Fruit fly (Drosophila melanogaster) whole organism, prepupa: ENCODE results near the gene ect.
A peak's percentile ranks its signal among the peaks of the same experiment; 100 is the strongest.

Experiments used
- Blimp-1 ChIP-seq: fragments of 200-800 bp; sonication (Bioruptor generic); optimal IDR thresholded peaks from 3 replicates; lab custom pipeline; 2017; ENCODE audit warnings: missing biosample characterization, missing genetic modification characterization, mild to moderate bottlenecking, moderate library complexity, missing genetic modification reagents
- CG10631 ChIP-seq: fragments of 200-800 bp; sonication (Bioruptor generic); optimal IDR thresholded peaks from 2 replicates; lab custom pipeline; 2016; ENCODE audit warnings: missing biosample characterization, missing genetic modification characterization
- CG10669 ChIP-seq: fragments of 200-800 bp; sonication (Bioruptor generic); optimal IDR thresholded peaks from 3 replicates; lab custom pipeline; 2018; ENCODE audit warnings: missing biosample characterization, mild to moderate bottlenecking, missing genetic modification characterization, moderate library complexity
- CG11762 ChIP-seq: fragments of 200-800 bp; sonication (Bioruptor generic); optimal IDR thresholded peaks from 3 replicates; lab custom pipeline; 2016; ENCODE audit warnings: missing biosample characterization, missing genetic modification characterization; ENCODE audit not compliant: insufficient read depth
- CG11902 ChIP-seq: fragments of 200-800 bp; sonication (Bioruptor generic); optimal IDR thresholded peaks from 3 replicates; lab custom pipeline; 2016; ENCODE audit warnings: missing biosample characterization, missing genetic modification characterization
- CG15336 ChIP-seq: fragments of 200-800 bp; sonication (Bioruptor generic); IDR thresholded peaks from 2 replicates; pipeline ENCODE4 v1.3.6; 2022; ENCODE audit warnings: missing biosample characterization, missing genetic modification characterization
- CG1621 ChIP-seq: fragments of 200-800 bp; sonication (Bioruptor generic); optimal IDR thresholded peaks from 3 replicates; lab custom pipeline; 2018; ENCODE audit warnings: missing biosample characterization, mild to moderate bottlenecking, missing genetic modification characterization
- CG16779 ChIP-seq: fragments of 200-800 bp; sonication (Bioruptor generic); optimal IDR thresholded peaks from 3 replicates; lab custom pipeline; 2017; ENCODE audit warnings: missing biosample characterization, mild to moderate bottlenecking, missing genetic modification characterization
- CG31627 ChIP-seq: fragments of 200-800 bp; sonication (Bioruptor generic); optimal IDR thresholded peaks from 3 replicates; lab custom pipeline; 2016; ENCODE audit warnings: missing biosample characterization, missing genetic modification characterization
- CG32006 ChIP-seq: fragments of 200-800 bp; sonication (Bioruptor generic); optimal IDR thresholded peaks from 3 replicates; lab custom pipeline; 2017; ENCODE audit warnings: missing biosample characterization, mild to moderate bottlenecking, missing genetic modification characterization
- CG3919 ChIP-seq: fragments of 200-800 bp; sonication (Bioruptor generic); optimal IDR thresholded peaks from 3 replicates; lab custom pipeline; 2016; ENCODE audit warnings: missing biosample characterization, missing genetic modification characterization
- CG4318 ChIP-seq: fragments of 200-800 bp; sonication (Bioruptor generic); optimal IDR thresholded peaks from 3 replicates; lab custom pipeline; 2017; ENCODE audit warnings: missing biosample characterization, mild to moderate bottlenecking, missing genetic modification characterization
- CG6276 ChIP-seq: fragments of 200-800 bp; sonication (Bioruptor generic); optimal IDR thresholded peaks from 2 replicates; lab custom pipeline; 2017; ENCODE audit warnings: missing biosample characterization, mild to moderate bottlenecking, missing genetic modification characterization
- CG6792 ChIP-seq: fragments of 200-800 bp; sonication (Bioruptor generic); optimal IDR thresholded peaks from 3 replicates; lab custom pipeline; 2016; ENCODE audit warnings: missing biosample characterization, missing genetic modification characterization
- CG7368 ChIP-seq: fragments of 200-800 bp; sonication (Bioruptor generic); optimal IDR thresholded peaks from 3 replicates; lab custom pipeline; 2016; ENCODE audit warnings: missing biosample characterization, missing genetic modification characterization
- CG8119 ChIP-seq: fragments of 200-800 bp; sonication (Bioruptor generic); IDR thresholded peaks from 3 replicates; pipeline ENCODE4 v1.3.6; 2022; ENCODE audit warnings: missing biosample characterization, missing genetic modification characterization
- CG8319 ChIP-seq: fragments of 200-800 bp; sonication (Bioruptor generic); optimal IDR thresholded peaks from 3 replicates; lab custom pipeline; 2016; ENCODE audit warnings: missing biosample characterization, missing genetic modification characterization
- CG8632 ChIP-seq: fragments of 200-800 bp; sonication (Bioruptor generic); optimal IDR thresholded peaks from 3 replicates; lab custom pipeline; 2016; ENCODE audit warnings: missing biosample characterization, missing genetic modification characterization
- CG9139 ChIP-seq: fragments of 200-800 bp; sonication (Bioruptor generic); optimal IDR thresholded peaks from 3 replicates; lab custom pipeline; 2017; ENCODE audit warnings: missing biosample characterization, mild to moderate bottlenecking, missing genetic modification characterization
- Eip78C ChIP-seq: fragments of 200-800 bp; sonication (Bioruptor generic); peaks from one replicate; lab custom pipeline; 2016; ENCODE audit warnings: missing biosample characterization, missing genetic modification characterization
- Ets21C ChIP-seq: fragments of 200-800 bp; sonication (Bioruptor generic); optimal IDR thresholded peaks from 3 replicates; lab custom pipeline; 2016; ENCODE audit warnings: missing biosample characterization, missing genetic modification characterization
- Gug ChIP-seq: fragments of 200-800 bp; sonication (Bioruptor generic); IDR thresholded peaks from 2 replicates; pipeline ENCODE4 v1.3.6; 2022; ENCODE audit warnings: missing biosample characterization, missing genetic modification characterization
- Met ChIP-seq: fragments of 200-800 bp; sonication (Bioruptor generic); optimal IDR thresholded peaks from 3 replicates; lab custom pipeline; 2016; ENCODE audit warnings: missing biosample characterization, missing genetic modification characterization
- OdsH ChIP-seq: fragments of 200-800 bp; sonication (Bioruptor generic); optimal IDR thresholded peaks from 3 replicates; lab custom pipeline; 2016; ENCODE audit warnings: missing biosample characterization, missing genetic modification characterization
- Smox ChIP-seq: fragments of 200-800 bp; sonication (Bioruptor generic); optimal IDR thresholded peaks from 3 replicates; lab custom pipeline; 2016; ENCODE audit warnings: missing biosample characterization, missing genetic modification characterization
- Sox102F ChIP-seq: fragments of 200-800 bp; sonication (Bioruptor generic); optimal IDR thresholded peaks from 2 replicates; lab custom pipeline; 2016; ENCODE audit warnings: missing biosample characterization, mild to moderate bottlenecking, missing genetic modification characterization
- achi ChIP-seq: fragments of 200-800 bp; sonication (Bioruptor generic); optimal IDR thresholded peaks from 3 replicates; lab custom pipeline; 2016; ENCODE audit warnings: missing biosample characterization, missing genetic modification characterization
- acj6 ChIP-seq: fragments of 200-800 bp; sonication (Bioruptor generic); optimal IDR thresholded peaks from 3 replicates; lab custom pipeline; 2016; ENCODE audit warnings: missing biosample characterization, missing genetic modification characterization
- dac ChIP-seq: fragments of 200-800 bp; sonication (Bioruptor generic); optimal IDR thresholded peaks from 2 replicates; lab custom pipeline; 2017; ENCODE audit warnings: missing biosample characterization, mild to moderate bottlenecking, missing genetic modification characterization
- dsx ChIP-seq: fragments of 200-800 bp; optimal IDR thresholded peaks from 3 replicates; lab custom pipeline; 2019; ENCODE audit warnings: missing biosample characterization, mild to moderate bottlenecking, missing genetic modification characterization, moderate library complexity; ENCODE audit not compliant: poor library complexity, severe bottlenecking
- eg ChIP-seq: fragments of 200-800 bp; sonication (Bioruptor generic); IDR thresholded peaks from 3 replicates; pipeline ENCODE4 v1.3.6; 2022; ENCODE audit warnings: missing biosample characterization, missing genetic modification characterization
- fd85E ChIP-seq: fragments of 200-800 bp; sonication (Bioruptor generic); optimal IDR thresholded peaks from 3 replicates; lab custom pipeline; 2016; ENCODE audit warnings: missing biosample characterization, missing genetic modification characterization
- fkh ChIP-seq: fragments of 200-800 bp; sonication (Bioruptor generic); optimal IDR thresholded peaks from 3 replicates; lab custom pipeline; 2017; ENCODE audit warnings: missing biosample characterization, mild to moderate bottlenecking, missing genetic modification characterization, moderate library complexity
- net ChIP-seq: fragments of 200-800 bp; sonication (Bioruptor generic); optimal IDR thresholded peaks from 3 replicates; lab custom pipeline; 2016; ENCODE audit warnings: missing biosample characterization, missing genetic modification characterization
- pdm3 ChIP-seq: fragments of 200-800 bp; sonication (Bioruptor generic); optimal IDR thresholded peaks from 3 replicates; lab custom pipeline; 2016; ENCODE audit warnings: missing biosample characterization, missing genetic modification characterization
- svp ChIP-seq: fragments of 200-800 bp; sonication (Bioruptor generic); peaks from one replicate; lab custom pipeline; 2016; ENCODE audit warnings: missing biosample characterization, missing genetic modification characterization
- topi ChIP-seq: fragments of 200-800 bp; sonication (Bioruptor generic); optimal IDR thresholded peaks from 3 replicates; lab custom pipeline; 2016; ENCODE audit warnings: missing biosample characterization, missing genetic modification characterization
- vri ChIP-seq: fragments of 200-800 bp; sonication (Bioruptor generic); optimal IDR thresholded peaks from 3 replicates; lab custom pipeline; 2016; ENCODE audit warnings: missing biosample characterization, mild to moderate bottlenecking, missing genetic modification characterization

Gene ect

DNA sequence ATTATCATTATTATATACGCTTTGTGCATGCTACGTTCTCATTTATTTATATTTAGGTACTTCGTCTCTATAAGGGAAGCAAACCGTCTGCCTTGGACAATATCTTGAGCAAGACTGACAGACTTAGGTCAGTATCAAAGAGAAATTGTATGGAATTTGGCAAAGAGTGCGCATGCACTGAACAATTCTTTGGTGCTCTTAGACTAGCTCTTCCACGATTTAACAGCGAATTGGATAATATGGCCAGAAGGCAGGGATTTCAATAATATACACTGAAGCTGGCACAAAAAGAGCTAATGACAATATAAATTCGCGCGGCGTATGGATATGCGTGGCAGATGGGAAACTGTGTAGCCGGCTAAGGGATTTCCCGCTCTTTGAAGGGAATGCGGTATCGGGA, 14.7 kb downstream of the ect start:
- TF ChIP-seq CG10669 (GFP tag; lab: Kevin White, UChicago) (no peak), CG9139 (no peak), CG15336 (GFP tag; lab: Robert Waterston, UW) (no peak), fd85E (GFP tag; lab: Kevin White, UChicago) (no peak), OdsH (no peak), CG4318 (no peak), Sox102F (GFP tag; lab: Kevin White, UChicago) (no peak), CG1621 (tag; lab: Kevin White, UChicago) (no peak), fkh (GFP tag; lab: Kevin White, UChicago) (no peak), topi (GFP tag; lab: Kevin White, UChicago) (no peak), CG8319 (GFP tag; lab: Kevin White, UChicago) (no peak), CG11902 (GFP tag; lab: Kevin White, UChicago) (no peak), dsx (GFP tag; lab: Kevin White, UChicago) (no peak), dac (no peak), CG31627 (no peak), Met (GFP tag; lab: Kevin White, UChicago) (no peak), CG8119 (GFP tag; lab: Robert Waterston, UW) (no peak)

DNA sequence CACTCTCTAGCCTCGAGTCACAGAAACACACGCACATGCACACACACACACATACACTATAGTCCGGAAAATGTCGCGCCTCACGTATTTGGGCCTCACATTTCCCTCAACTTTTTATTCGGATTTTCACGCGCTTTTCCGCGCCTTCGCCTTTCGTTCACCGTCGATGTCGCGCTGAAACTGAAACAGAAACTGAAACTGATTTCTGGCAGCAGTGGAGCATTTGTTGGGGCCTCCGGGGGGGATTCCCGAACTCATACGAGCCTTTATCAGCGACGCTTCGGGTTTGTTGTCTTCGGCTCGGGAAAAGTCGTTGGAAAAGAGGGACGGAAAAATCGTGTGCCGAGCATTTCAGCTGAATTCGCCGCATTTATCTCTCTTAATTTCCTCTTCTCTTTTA, 15.7 kb downstream of the ect start, which contains the start of gene dpr10:
Gene dpr10 (minus strand): TSS at position 185 of the 400 bp plus-strand sequence.
- no peak for TF ChIP-seq dac
- no peak for TF ChIP-seq CG6792
- no peak for TF ChIP-seq pdm3 (GFP tag; lab: Kevin White, UChicago)
- no peak for TF ChIP-seq CG4318
- no peak for TF ChIP-seq net (GFP tag; lab: Kevin White, UChicago)
- TF ChIP-seq CG7368 (GFP tag; lab: Kevin White, UChicago): no peak
- TF ChIP-seq topi (GFP tag; lab: Kevin White, UChicago): no peak
- TF ChIP-seq fd85E (GFP tag; lab: Kevin White, UChicago): no peak
- TF ChIP-seq Eip78C (GFP tag; lab: Kevin White, UChicago): peak; percentile 50
- no peak for TF ChIP-seq Gug (GFP tag; lab: Robert Waterston, UW)
- no peak for TF ChIP-seq CG8319 (GFP tag; lab: Kevin White, UChicago)
- TF ChIP-seq CG9139: no peak
- peak; percentile 25 for TF ChIP-seq svp (GFP tag; lab: Kevin White, UChicago)
- no peak for TF ChIP-seq CG10669 (GFP tag; lab: Kevin White, UChicago)
- no peak for TF ChIP-seq CG10631 (GFP tag; lab: Kevin White, UChicago)
- no peak for TF ChIP-seq CG3919
- no peak for TF ChIP-seq dsx (GFP tag; lab: Kevin White, UChicago)
- TF ChIP-seq eg (GFP tag; lab: Robert Waterston, UW): peak; percentile 62; the same call in 2 of the 3 replicates
- TF ChIP-seq Met (GFP tag; lab: Kevin White, UChicago): no peak
- TF ChIP-seq achi (GFP tag; lab: Kevin White, UChicago): no peak
- TF ChIP-seq CG32006 (GFP tag; lab: Kevin White, UChicago): no peak
- TF ChIP-seq Sox102F (GFP tag; lab: Kevin White, UChicago): no peak
- no peak for TF ChIP-seq Ets21C (GFP tag; lab: Kevin White, UChicago)
- TF ChIP-seq acj6: no peak
- TF ChIP-seq CG11762 (GFP tag; lab: Kevin White, UChicago): no peak
- TF ChIP-seq Smox (GFP tag; lab: Kevin White, UChicago): no peak
- TF ChIP-seq CG8632: no peak
- TF ChIP-seq vri (GFP tag; lab: Kevin White, UChicago): no peak
- TF ChIP-seq CG16779 (tag; lab: Kevin White, UChicago): no peak
- TF ChIP-seq CG6276 (GFP tag; lab: Kevin White, UChicago): peak; percentile 1

DNA sequence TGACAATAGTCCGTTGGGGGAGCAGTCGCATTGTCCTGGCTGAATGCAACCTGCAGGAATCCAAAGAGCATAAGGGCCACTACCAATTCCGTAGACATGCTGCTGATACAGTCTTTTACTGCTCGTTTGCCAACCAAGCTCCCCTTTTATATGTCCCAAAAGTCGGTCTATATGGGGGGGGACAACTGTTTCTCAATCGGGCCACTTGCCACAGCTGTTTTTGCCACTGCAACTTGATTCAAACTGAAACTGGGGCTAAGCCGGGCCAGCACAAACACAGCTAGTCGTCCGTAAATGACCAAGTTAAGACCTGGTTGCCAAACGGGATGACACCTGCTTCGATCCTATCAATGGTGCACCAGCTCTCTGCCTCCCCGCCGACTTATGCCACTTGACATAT, 34.7 kb downstream of the ect start, which contains the start of gene CG6628:
Gene CG6628 (minus strand): TSS at position 101 of the 400 bp plus-strand sequence.
- TF ChIP-seq Blimp-1 (GFP tag; lab: Kevin White, UChicago) (no peak), svp (GFP tag; lab: Kevin White, UChicago) (peak; percentile 44), Smox (GFP tag; lab: Kevin White, UChicago) (no peak), CG9139 (no peak)
